Fruit fly (Drosophila melanogaster): ENCODE data around the gene CG11162.

CG11162 gene

dm6 chrX:13630290-13630900, 46.3 kb upstream of the CG11162 start:
- TF ChIP-seq az2 (GFP tag; optimal IDR thresholded peaks at IDR 0.05) (peak; percentile 11), pros (GFP tag; optimal IDR thresholded peaks at IDR 0.05) (no peak), CG7839 (tag; optimal IDR thresholded peaks at IDR 0.05) (peak; percentile 48), dmrt99B (tag; optimal IDR thresholded peaks at IDR 0.05) (peak; percentile 45), pan (optimal IDR thresholded peaks at IDR 0.05) (no peak), pan (GFP tag; optimal IDR thresholded peaks at IDR 0.05 in 1 of 2, IDR thresholded peaks at IDR 0.05 in 1 of 2) (peak in 1 of 2 experiments; percentile 23), Tbp (GFP tag; optimal IDR thresholded peaks at IDR 0.05) (no peak), unpg (GFP tag; optimal IDR thresholded peaks at IDR 0.05) (peak; percentile 46), CG4820 (GFP tag; optimal IDR thresholded peaks at IDR 0.05) (peak; percentile 33), danr (GFP tag; IDR thresholded peaks at IDR 0.05) (0 out of 2 replicates have a peak, but pooled peaks have one; percentile 20), CG8388 (GFP tag; optimal IDR thresholded peaks at IDR 0.05) (peak; percentile 11), CG34422 (GFP tag; IDR thresholded peaks at IDR 0.05) (0 out of 3 replicates have a peak, but pooled peaks have one; percentile 13), row (GFP tag; IDR thresholded peaks at IDR 0.05) (peak; percentile 41; the same call in 1 of the 3 replicates), Hsf (GFP tag; optimal IDR thresholded peaks at IDR 0.05) (peak; percentile 7), pum (GFP tag; optimal IDR thresholded peaks at IDR 0.05) (peak; percentile 33), CG12391 (tag; optimal IDR thresholded peaks at IDR 0.05) (peak; percentile 30), gsb-n (tag; optimal IDR thresholded peaks at IDR 0.05) (peak; percentile 18), CG31441 (GFP tag; IDR thresholded peaks at IDR 0.05) (peak; percentile 38; the same call in 1 of the 2 replicates), CG11398 (GFP tag; optimal IDR thresholded peaks at IDR 0.05) (no peak), Chrac-16 (GFP tag; optimal IDR thresholded peaks at IDR 0.05) (peak; percentile 11), CG10979 (tag; optimal IDR thresholded peaks at IDR 0.05) (peak; percentile 59), chn (GFP tag; optimal IDR thresholded peaks at IDR 0.05) (peak; percentile 17), PHDP (tag; optimal IDR thresholded peaks at IDR 0.05) (peak; percentile 25), CG6689 (GFP tag; IDR thresholded peaks at IDR 0.05) (0 out of 2 replicates have a peak, but pooled peaks have one; percentile 27), Drgx (GFP tag; IDR thresholded peaks at IDR 0.05) (0 out of 2 replicates have a peak, but pooled peaks have one; percentile 8), Pdp1 (GFP tag; optimal IDR thresholded peaks at IDR 0.05) (peak; percentile 6 to 33), Rfx (GFP tag; IDR thresholded peaks at IDR 0.05) (peak; percentile 13; the same call in 1 of the 2 replicates), lab (GFP tag; optimal IDR thresholded peaks at IDR 0.05) (peak; percentile 48), odd (GFP tag; optimal IDR thresholded peaks at IDR 0.05) (no peak), BtbVII (GFP tag; optimal IDR thresholded peaks at IDR 0.05) (no peak), CG4617 (GFP tag; optimal IDR thresholded peaks at IDR 0.05; ENCODE audit: borderline replicate concordance) (no peak), dysf (GFP tag; IDR thresholded peaks at IDR 0.05) (0 out of 3 replicates have a peak, but pooled peaks have one; percentile 30), CG12236 (GFP tag; optimal IDR thresholded peaks at IDR 0.05) (no peak), Camta (GFP tag; optimal IDR thresholded peaks at IDR 0.05) (peak; percentile 11), CG8765 (GFP tag; IDR thresholded peaks at IDR 0.05) (0 out of 2 replicates have a peak, but pooled peaks have one; percentile 15), Sry-δ (GFP tag; optimal IDR thresholded peaks at IDR 0.05) (peak; percentile 11), z (GFP tag; IDR thresholded peaks at IDR 0.05) (no peak), CG2120 (GFP tag; optimal IDR thresholded peaks at IDR 0.05) (peak; percentile 24), CG10462 (GFP tag; optimal IDR thresholded peaks at IDR 0.05) (peak; percentile 3), GATAe (GFP tag; conservative IDR thresholded peaks at IDR 0.05) (no peak), CG11093 (GFP tag; IDR thresholded peaks at IDR 0.05) (no peak), nmo (GFP tag; optimal IDR thresholded peaks at IDR 0.05) (peak; percentile 32), CG3726 (GFP tag; IDR thresholded peaks at IDR 0.05) (0 out of 3 replicates have a peak, but pooled peaks have one; percentile 31), slp2 (GFP tag; optimal IDR thresholded peaks at IDR 0.05) (no peak), CG13894 (tag; optimal IDR thresholded peaks at IDR 0.05) (no peak), CG2712 (tag; optimal IDR thresholded peaks at IDR 0.05) (peak; percentile 29), Ptx1 (GFP tag; IDR thresholded peaks at IDR 0.05) (peak; percentile 50; the same call in 1 of the 2 replicates), CG4424 (GFP tag; optimal IDR thresholded peaks at IDR 0.05) (peak; percentile 37), ind (GFP tag; optimal IDR thresholded peaks at IDR 0.05) (peak; percentile 28), Hmr (GFP tag; optimal IDR thresholded peaks at IDR 0.05) (peak; percentile 5)
